Fruit fly (Drosophila melanogaster) Kc167 (cell line): ENCODE data around the gene Aps.

Experiments
- Sin3A ChIP-seq: fragments of >200 bp; optimal IDR thresholded peaks from 2 replicates; lab custom pipeline; 2018; ENCODE audit warnings: missing external identifiers
- h ChIP-seq: fragments of >200 bp; optimal IDR thresholded peaks from 3 replicates; lab custom pipeline; 2018; ENCODE audit warnings: missing external identifiers
- insv ChIP-seq: fragments of >200 bp; optimal IDR thresholded peaks from 3 replicates; lab custom pipeline; 2018; ENCODE audit warnings: missing external identifiers
- psq ChIP-seq: fragments of >200 bp; optimal IDR thresholded peaks from 2 replicates; lab custom pipeline; 2017; ENCODE audit warnings: missing external identifiers
- ttk ChIP-seq: sonication (Bioruptor generic); optimal IDR thresholded peaks from 2 replicates; lab custom pipeline; 2017; ENCODE audit warnings: missing external identifiers

DNA sequence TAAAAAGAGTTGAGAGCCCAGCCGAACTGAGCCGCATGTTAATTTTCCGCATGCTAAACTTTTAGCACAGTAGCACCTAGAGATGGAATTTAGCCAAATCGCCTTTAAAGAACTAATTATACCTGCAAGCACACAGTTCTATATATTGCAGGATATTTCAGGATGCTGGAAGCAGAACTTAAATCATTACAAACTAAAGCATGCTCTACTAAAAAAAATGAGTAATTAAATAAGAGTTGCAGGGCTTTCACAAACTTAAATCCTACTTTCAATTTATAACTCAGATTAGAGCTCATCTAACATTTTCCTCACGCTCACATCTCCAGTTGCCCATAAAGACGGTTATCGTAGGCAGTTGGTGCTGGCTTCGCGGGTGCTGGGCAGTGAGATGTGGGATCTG, 25.8 kb upstream of the Aps start:
- TF ChIP-seq h: no peak
- no peak for TF ChIP-seq insv (lab: Kevin White, UChicago)
- no peak for TF ChIP-seq psq
- no peak for TF ChIP-seq ttk
- no peak for TF ChIP-seq Sin3A (lab: Kevin White, UChicago)
